Worm (Caenorhabditis elegans) whole organism, L4 larva: ENCODE data around the gene ZK686.5.
"Not testable (repeated sequence)": the region's sequence is repeated elsewhere in the genome, so short reads cannot be mapped to it uniquely, and the experiment has no call there.

ENCODE experiments used
- D1046.2 ChIP-seq: fragments of 200-800 bp; sonication (Bioruptor generic); IDR thresholded peaks from 2 replicates; pipeline ENCODE4 v1.3.6; 2022; ENCODE audit warnings: missing genetic modification characterization, missing compliant biosample characterization
- F10B5.3 ChIP-seq: sonication (generic microtip); optimal IDR thresholded peaks from 2 replicates; lab custom pipeline; 2016; ENCODE audit warnings: mild to moderate bottlenecking, missing genetic modification characterization, missing compliant biosample characterization
- F37D6.2 ChIP-seq: sonication (generic microtip); optimal IDR thresholded peaks from 2 replicates; lab custom pipeline; 2016; ENCODE audit warnings: mild to moderate bottlenecking, missing genetic modification characterization, missing compliant biosample characterization
- T20F7.1 ChIP-seq: fragments of 200-800 bp; sonication (Bioruptor generic); optimal IDR thresholded peaks from 2 replicates; lab custom pipeline; 2018; ENCODE audit warnings: mild to moderate bottlenecking, missing genetic modification characterization, missing compliant biosample characterization
- T26A8.4 ChIP-seq: fragments of 200-800 bp; sonication (Bioruptor generic); IDR thresholded peaks from 2 replicates; pipeline ENCODE4 v1.3.6; 2022; ENCODE audit warnings: missing genetic modification characterization, missing compliant biosample characterization
- Y48G9A.11 ChIP-seq: fragments of 200-800 bp; sonication (Bioruptor generic); IDR thresholded peaks from 2 replicates; pipeline ENCODE4 v1.3.6; 2022; ENCODE audit warnings: missing genetic modification reagents, missing genetic modification characterization, missing compliant biosample characterization
- aha-1 ChIP-seq: fragments of 150-350 bp; peaks from one replicate; lab custom pipeline; 2014; ENCODE audit warnings: missing biosample characterization, missing genetic modification characterization
- arid-1 ChIP-seq: fragments of 200-800 bp; sonication (Bioruptor generic); conservative IDR thresholded peaks from 2 replicates; pipeline ENCODE4 v1.3.6; 2022; ENCODE audit warnings: missing genetic modification reagents, missing genetic modification characterization, missing compliant biosample characterization
- attf-4 ChIP-seq: sonication (generic microtip); optimal IDR thresholded peaks from 3 replicates; lab custom pipeline; 2017; ENCODE audit warnings: missing biosample characterization, missing genetic modification characterization
- ceh-20 ChIP-seq: fragments of 200-800 bp; sonication (Bioruptor generic); IDR thresholded peaks from 2 replicates; pipeline ENCODE4 v1.3.6; 2022; ENCODE audit warnings: missing genetic modification reagents, missing genetic modification characterization, missing compliant biosample characterization
- dmd-6 ChIP-seq: fragments of 200-800 bp; sonication (Bioruptor generic); IDR thresholded peaks from 2 replicates; pipeline ENCODE4 v1.3.6; 2022; ENCODE audit warnings: missing genetic modification reagents, missing genetic modification characterization, missing compliant biosample characterization
- dpl-1 ChIP-seq: fragments of 150-350 bp; optimal IDR thresholded peaks from 2 replicates; lab custom pipeline; 2014; ENCODE audit warnings: missing biosample characterization, missing genetic modification reagents, missing genetic modification characterization
- duxl-1 ChIP-seq: sonication (generic microtip); optimal IDR thresholded peaks from 2 replicates; lab custom pipeline; 2016; ENCODE audit warnings: mild to moderate bottlenecking, missing genetic modification characterization, moderate library complexity, missing compliant biosample characterization; ENCODE audit not compliant: poor library complexity
- dve-1 ChIP-seq: sonication (generic microtip); optimal IDR thresholded peaks from 2 replicates; lab custom pipeline; 2017; ENCODE audit warnings: antibody characterized with exemption, mild to moderate bottlenecking, missing genetic modification characterization, missing compliant biosample characterization; ENCODE audit not compliant: insufficient read depth
- egl-27 ChIP-seq: sonication (generic microtip); optimal IDR thresholded peaks from 3 replicates; lab custom pipeline; 2017; ENCODE audit warnings: missing biosample characterization, missing genetic modification reagents, missing genetic modification characterization
- egl-43 ChIP-seq: fragments of 200-800 bp; sonication (Bioruptor generic); IDR thresholded peaks from 2 replicates; pipeline ENCODE4 v1.3.6; 2022; ENCODE audit warnings: missing genetic modification reagents, missing genetic modification characterization, missing compliant biosample characterization
- hlh-11 ChIP-seq: fragments of 200-800 bp; sonication (Bioruptor generic); optimal IDR thresholded peaks from 2 replicates; lab custom pipeline; 2018; ENCODE audit warnings: mild to moderate bottlenecking, missing genetic modification characterization, missing compliant biosample characterization
- hlh-30 ChIP-seq: sonication (generic microtip); optimal IDR thresholded peaks from 2 replicates; lab custom pipeline; 2017; ENCODE audit warnings: antibody characterized with exemption, mild to moderate bottlenecking, missing genetic modification characterization, missing compliant biosample characterization; ENCODE audit not compliant: insufficient read depth
- hmg-1.1 ChIP-seq: fragments of 200-800 bp; sonication (Bioruptor generic); IDR thresholded peaks from 2 replicates; pipeline ENCODE4 v1.3.6; 2022; ENCODE audit warnings: missing genetic modification reagents, missing genetic modification characterization, missing compliant biosample characterization
- jun-1 ChIP-seq: fragments of 150-350 bp; optimal IDR thresholded peaks from 2 replicates; lab custom pipeline; 2014; ENCODE audit warnings: missing biosample characterization, missing genetic modification reagents, missing genetic modification characterization
- lin-38 ChIP-seq: fragments of 200-800 bp; sonication (Bioruptor generic); IDR thresholded peaks from 2 replicates; pipeline ENCODE4 v1.3.6; 2022; ENCODE audit warnings: missing genetic modification reagents, missing genetic modification characterization, missing compliant biosample characterization
- lir-3 ChIP-seq: sonication (generic microtip); optimal IDR thresholded peaks from 2 replicates; lab custom pipeline; 2016; ENCODE audit warnings: mild to moderate bottlenecking, missing genetic modification characterization, missing compliant biosample characterization
- lsy-2 ChIP-seq, 2 experiments: fragments of 150-350 bp in 1 of 2; sonication (generic microtip) in 1 of 2; optimal IDR thresholded peaks; 2 replicates each; lab custom pipeline; 2014 to 2017; ENCODE audit warnings: missing biosample characterization in 2 of 2, missing genetic modification characterization in 2 of 2
- madf-9 ChIP-seq: fragments of 200-800 bp; sonication (Bioruptor generic); conservative IDR thresholded peaks from 2 replicates; pipeline ENCODE4 v1.3.6; 2022; ENCODE audit warnings: missing genetic modification reagents, missing genetic modification characterization, missing compliant biosample characterization
- mep-1 ChIP-seq: fragments of 150-350 bp; sonication (generic microtip); optimal IDR thresholded peaks from 3 replicates; lab custom pipeline; 2014; ENCODE audit warnings: missing biosample characterization, missing genetic modification characterization
- mes-2 ChIP-seq: sonication (generic microtip); optimal IDR thresholded peaks from 2 replicates; lab custom pipeline; 2016; ENCODE audit warnings: missing genotype, mild to moderate bottlenecking, missing genetic modification characterization, missing compliant biosample characterization; ENCODE audit not compliant: poor library complexity, severe bottlenecking
- nhr-102 ChIP-seq: sonication (generic microtip); optimal IDR thresholded peaks from 2 replicates; lab custom pipeline; 2016; ENCODE audit warnings: mild to moderate bottlenecking, missing genetic modification characterization, moderate library complexity, missing compliant biosample characterization
- nhr-11 ChIP-seq: fragments of 150-350 bp; optimal IDR thresholded peaks from 2 replicates; lab custom pipeline; 2014; ENCODE audit warnings: missing biosample characterization, missing genetic modification characterization
- nhr-111 ChIP-seq: fragments of 200-800 bp; sonication (Bioruptor generic); optimal IDR thresholded peaks from 2 replicates; lab custom pipeline; 2018; ENCODE audit warnings: mild to moderate bottlenecking, missing genetic modification characterization, missing compliant biosample characterization
- nhr-28 ChIP-seq: fragments of 150-350 bp; optimal IDR thresholded peaks from 2 replicates; lab custom pipeline; 2014; ENCODE audit warnings: missing biosample characterization, missing genetic modification characterization
- nhr-41 ChIP-seq: fragments of 200-800 bp; sonication (Bioruptor generic); IDR thresholded peaks from 2 replicates; pipeline ENCODE4 v1.3.6; 2022; ENCODE audit warnings: missing genetic modification reagents, missing genetic modification characterization, missing compliant biosample characterization
- nhr-6 ChIP-seq: fragments of 150-350 bp; optimal IDR thresholded peaks from 2 replicates; lab custom pipeline; 2014; ENCODE audit warnings: missing biosample characterization, missing genetic modification characterization
- rbr-2 ChIP-seq: sonication (generic microtip); optimal IDR thresholded peaks from 2 replicates; lab custom pipeline; 2016; ENCODE audit warnings: missing genotype, missing genetic modification characterization, missing compliant biosample characterization
- set-16 ChIP-seq: fragments of 200-800 bp; sonication (Bioruptor generic); IDR thresholded peaks from 2 replicates; pipeline ENCODE4 v1.3.6; 2022; ENCODE audit warnings: missing genetic modification reagents, missing genetic modification characterization, missing compliant biosample characterization
- snpc-4 ChIP-seq: fragments of 150-350 bp; optimal IDR thresholded peaks from 2 replicates; lab custom pipeline; 2014; ENCODE audit warnings: missing biosample characterization, missing genetic modification characterization
- spr-3 ChIP-seq: fragments of 200-800 bp; sonication (Bioruptor generic); optimal IDR thresholded peaks from 2 replicates; lab custom pipeline; 2018; ENCODE audit warnings: mild to moderate bottlenecking, missing genetic modification characterization, missing compliant biosample characterization
- unc-62 ChIP-seq, 3 experiments: fragments of 150-350 bp in 1 of 3; sonication (generic microtip); optimal IDR thresholded peaks in 2 of 3; peaks in 1 of 3; 1 replicate in 1 of 3; 2 replicates in 2 of 3; lab custom pipeline; 2014 to 2017; ENCODE audit warnings: missing biosample characterization in 3 of 3, missing genetic modification characterization in 3 of 3, missing genetic modification reagents in 3 of 3, missing genotype in 1 of 3
- zag-1 ChIP-seq: fragments of 150-350 bp; optimal IDR thresholded peaks from 2 replicates; lab custom pipeline; 2014; ENCODE audit warnings: missing biosample characterization, missing genetic modification characterization
- zfp-2 ChIP-seq: sonication (generic microtip); optimal IDR thresholded peaks from 2 replicates; lab custom pipeline; 2016; ENCODE audit warnings: mild to moderate bottlenecking, missing genetic modification characterization, missing compliant biosample characterization
- zfp-3 ChIP-seq: fragments of 200-800 bp; sonication (Bioruptor generic); conservative IDR thresholded peaks from 2 replicates; pipeline ENCODE4 v1.3.6; 2022; ENCODE audit warnings: missing genetic modification reagents, missing genetic modification characterization, missing compliant biosample characterization

Gene ZK686.5

ce11 chrIII:7770986-7771385, 3.7 kb upstream of the ZK686.5 start:
- peak; percentile 49; the same call in 1 of the 2 replicates for TF ChIP-seq ceh-20 (GFP tag; lab: Robert Waterston, UW)
- TF ChIP-seq nhr-102 (tag; lab: Kevin White, UChicago), result peak; percentile 53
- peak; percentile 51; the same call in 1 of the 2 replicates for TF ChIP-seq T26A8.4
- peak; percentile 59 for TF ChIP-seq dve-1 (tag; lab: Kevin White, UChicago)
- peak; percentile 47; the same call in 1 of the 2 replicates for TF ChIP-seq hmg-1.1 (GFP tag; lab: Robert Waterston, UW)
- TF ChIP-seq mep-1, result peak; percentile 27
- peak; percentile 40; the same call in 1 of the 2 replicates for TF ChIP-seq egl-43 (GFP tag; lab: Robert Waterston, UW)
- TF ChIP-seq arid-1 (GFP tag; lab: Robert Waterston, UW), result peak; percentile 41; the same call in 1 of the 2 replicates
- peak; percentile 40 for TF ChIP-seq hlh-30 (tag; lab: Kevin White, UChicago)
- TF ChIP-seq set-16 (GFP tag; lab: Robert Waterston, UW), result peak; percentile 23; the same call in 1 of the 2 replicates
- TF ChIP-seq aha-1 (tag; lab: Kevin White, UChicago), result peak; percentile 42
- peak; percentile 52 for TF ChIP-seq rbr-2 (tag; lab: Kevin White, UChicago)
- TF ChIP-seq zfp-3 (GFP tag; lab: Robert Waterston, UW), result 0 out of 2 replicates have a peak, but pooled peaks have one; percentile 41
- peak; percentile 37 for TF ChIP-seq T20F7.1 (GFP tag; lab: Kevin White, UChicago)
- TF ChIP-seq lin-38 (GFP tag; lab: Robert Waterston, UW), result peak; percentile 84
- TF ChIP-seq unc-62 (GFP tag; optimal IDR thresholded peaks at IDR 0.05 in 1 of 2; lab: Kevin White, UChicago), result peak in 1 of 2 experiments; percentile 25
- TF ChIP-seq unc-62 (tag; optimal IDR thresholded peaks at IDR 0.05; lab: Kevin White, UChicago), result not testable (repeated sequence)
- peak; percentile 12 for TF ChIP-seq F37D6.2 (tag; lab: Kevin White, UChicago)
- 0 out of 2 replicates have a peak, but pooled peaks have one; percentile 24 for TF ChIP-seq Y48G9A.11 (GFP tag; lab: Robert Waterston, UW)
- TF ChIP-seq mes-2 (tag; lab: Kevin White, UChicago), result peak; percentile 78
- peak; percentile 33; the same call in 1 of the 2 replicates for TF ChIP-seq dmd-6 (GFP tag; lab: Robert Waterston, UW)
- peak; percentile 48 for TF ChIP-seq duxl-1 (tag; lab: Kevin White, UChicago)
- TF ChIP-seq madf-9 (GFP tag; lab: Robert Waterston, UW), result peak; percentile 48; the same call in 1 of the 2 replicates
- peak; percentile 38 for TF ChIP-seq hlh-11 (tag; lab: Kevin White, UChicago)
- TF ChIP-seq lsy-2 (tag; optimal IDR thresholded peaks at IDR 0.05; lab: Kevin White, UChicago), result peak in 1 of 2 experiments; percentile 85
- peak; percentile 55 for TF ChIP-seq dpl-1

- peak; percentile 23 for TF ChIP-seq dpl-1
- peak; percentile 64 for TF ChIP-seq mes-2 (tag; lab: Kevin White, UChicago)
- TF ChIP-seq nhr-11 (tag; lab: Kevin White, UChicago), result no peak
- peak; percentile 54 to 96 for TF ChIP-seq lsy-2 (tag; optimal IDR thresholded peaks at IDR 0.05; lab: Kevin White, UChicago)
- TF ChIP-seq nhr-28 (tag; lab: Kevin White, UChicago), result peak; percentile 28
- TF ChIP-seq hlh-30 (tag; lab: Kevin White, UChicago), result peak; percentile 13
- TF ChIP-seq T20F7.1 (GFP tag; lab: Kevin White, UChicago), result peak; percentile 10
- no peak for TF ChIP-seq dmd-6 (GFP tag; lab: Robert Waterston, UW)
- TF ChIP-seq set-16 (GFP tag; lab: Robert Waterston, UW), result no peak
- no peak for TF ChIP-seq jun-1
Measured at ce11 chrIII:7769965-7770364, 2.6 kb upstream of the ZK686.5 start, which contains the start of gene snu-23. snu-23 (minus strand) TSS chrIII:7770120.

DNA sequence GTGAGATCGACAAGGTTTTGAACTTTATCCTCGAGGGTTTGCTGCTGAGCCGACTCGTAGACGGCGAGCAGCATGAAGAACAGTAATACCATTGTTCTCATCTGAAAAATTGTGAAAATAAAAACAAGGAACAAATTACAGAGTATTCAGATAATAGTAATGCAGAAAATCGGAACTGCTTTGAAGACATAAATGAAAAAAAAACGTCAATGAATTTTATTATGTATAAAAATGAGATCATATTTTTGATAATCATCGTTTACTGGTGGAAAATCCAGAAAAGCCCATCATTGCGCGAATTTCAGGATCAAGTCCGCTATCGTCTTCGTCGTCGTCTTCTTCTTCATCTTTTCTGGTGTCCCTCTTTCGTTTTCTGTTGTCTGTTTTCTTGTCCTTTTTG, 1.6 kb upstream of the ZK686.5 start, which contains the start of gene ZK686.3:
Gene ZK686.3 (minus strand): TSS at position 101 of the 400 bp plus-strand sequence.
- no peak for TF ChIP-seq spr-3
- no peak for TF ChIP-seq snpc-4 (tag; lab: Kevin White, UChicago)
- TF ChIP-seq nhr-102 (tag; lab: Kevin White, UChicago), result no peak
- no peak for TF ChIP-seq nhr-41
- no peak for TF ChIP-seq F10B5.3
- no peak for TF ChIP-seq nhr-6 (tag; lab: Kevin White, UChicago)
- TF ChIP-seq rbr-2 (tag; lab: Kevin White, UChicago), result no peak
- no peak for TF ChIP-seq zag-1 (tag; lab: Kevin White, UChicago)
- TF ChIP-seq mep-1, result no peak
- TF ChIP-seq nhr-111, result no peak
- TF ChIP-seq T20F7.1 (GFP tag; lab: Kevin White, UChicago), result no peak
- TF ChIP-seq lir-3, result no peak
- TF ChIP-seq zfp-2 (tag; lab: Kevin White, UChicago), result no peak
- TF ChIP-seq unc-62 (GFP tag; optimal IDR thresholded peaks at IDR 0.05 in 1 of 2; lab: Kevin White, UChicago), result no peak
- TF ChIP-seq unc-62 (tag; optimal IDR thresholded peaks at IDR 0.05; lab: Kevin White, UChicago), result no peak
- TF ChIP-seq D1046.2 (GFP tag; lab: Robert Waterston, UW), result no peak
- TF ChIP-seq attf-4 (tag; lab: Kevin White, UChicago), result no peak
- TF ChIP-seq egl-27 (tag; lab: Kevin White, UChicago), result no peak
